Fruit fly (Drosophila melanogaster): ENCODE data around the gene CG42394.

CG42394 gene

DNA sequence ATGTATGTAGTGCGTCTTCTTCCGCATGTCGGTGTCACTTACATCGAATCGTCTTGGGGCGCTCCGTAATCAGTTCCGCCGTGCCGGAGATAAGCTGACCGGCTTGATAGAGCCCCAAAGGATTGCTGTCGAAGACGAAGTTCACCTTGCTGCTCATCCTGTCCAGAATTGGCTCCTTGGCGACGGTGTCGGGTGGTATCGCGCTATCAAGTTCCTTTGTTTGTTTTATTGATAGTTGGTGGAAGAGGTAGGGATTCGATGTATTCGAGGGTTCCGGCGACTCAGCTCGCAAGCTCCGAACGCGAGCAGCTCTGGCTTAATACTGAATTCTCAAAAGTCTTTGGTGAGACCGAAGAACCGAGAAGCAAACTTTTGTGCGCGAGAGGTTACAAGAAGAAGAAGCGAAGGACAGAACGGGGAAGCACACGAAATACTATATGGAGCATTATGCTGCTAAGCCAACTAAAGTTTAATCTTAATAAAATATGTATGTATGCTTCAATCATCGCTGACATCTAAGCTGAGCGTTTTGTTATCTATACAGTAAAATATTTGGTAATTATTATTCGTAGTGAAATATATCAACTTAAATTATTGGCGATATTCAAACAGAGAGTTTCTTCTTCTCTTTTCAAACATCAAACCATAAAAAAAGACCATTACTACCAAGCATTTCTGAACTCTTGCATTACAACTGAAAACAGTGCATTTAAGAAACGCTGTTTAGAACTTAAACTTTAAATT, 35.2 kb downstream of the CG42394 start, which contains the start of gene CG14696:
Gene CG14696, minus strand, starts transcription at position 324 of the 744 bp plus-strand sequence.
- no peak for TF ChIP-seq CG17801 (GFP tag; optimal IDR thresholded peaks at IDR 0.05; ENCODE audit: partially characterized antibody)

DNA sequence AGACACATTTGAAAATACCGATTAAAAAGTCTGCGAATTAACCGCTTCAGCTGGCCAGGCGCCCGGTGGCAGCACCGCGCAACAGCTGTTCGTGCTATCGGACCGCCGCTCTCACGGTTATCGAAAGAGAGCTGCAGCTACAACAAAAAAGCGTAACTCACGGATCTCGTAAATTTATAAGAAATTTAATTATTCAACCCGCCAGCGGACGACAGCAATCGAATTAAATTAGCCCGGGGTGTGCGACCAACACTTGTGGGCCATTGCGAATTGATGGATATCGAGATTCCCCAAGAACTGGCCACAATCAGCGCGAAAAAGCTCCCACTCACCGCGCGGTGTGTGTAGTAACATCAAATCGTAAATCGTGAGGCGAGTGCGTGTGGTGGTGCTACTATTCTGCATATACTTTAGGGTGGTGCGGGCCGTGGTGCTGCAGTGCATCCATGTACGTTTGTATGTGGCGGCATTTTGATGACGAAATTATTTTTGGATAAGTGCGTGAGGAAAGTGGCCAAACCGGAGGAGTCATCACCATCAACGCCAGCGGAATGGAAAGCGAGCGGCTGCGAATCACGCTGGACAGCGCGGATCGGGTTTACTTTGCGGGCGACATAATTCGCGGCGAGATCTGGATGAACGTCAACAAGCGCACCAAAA, 35.9 kb downstream of the CG42394 start, which contains the start of gene Leash:
Gene Leash, plus strand, starts transcription at position 119 of the 660 bp plus-strand sequence.
- peak; percentile 9 for TF ChIP-seq CG17801 (GFP tag; optimal IDR thresholded peaks at IDR 0.05; ENCODE audit: partially characterized antibody)

DNA sequence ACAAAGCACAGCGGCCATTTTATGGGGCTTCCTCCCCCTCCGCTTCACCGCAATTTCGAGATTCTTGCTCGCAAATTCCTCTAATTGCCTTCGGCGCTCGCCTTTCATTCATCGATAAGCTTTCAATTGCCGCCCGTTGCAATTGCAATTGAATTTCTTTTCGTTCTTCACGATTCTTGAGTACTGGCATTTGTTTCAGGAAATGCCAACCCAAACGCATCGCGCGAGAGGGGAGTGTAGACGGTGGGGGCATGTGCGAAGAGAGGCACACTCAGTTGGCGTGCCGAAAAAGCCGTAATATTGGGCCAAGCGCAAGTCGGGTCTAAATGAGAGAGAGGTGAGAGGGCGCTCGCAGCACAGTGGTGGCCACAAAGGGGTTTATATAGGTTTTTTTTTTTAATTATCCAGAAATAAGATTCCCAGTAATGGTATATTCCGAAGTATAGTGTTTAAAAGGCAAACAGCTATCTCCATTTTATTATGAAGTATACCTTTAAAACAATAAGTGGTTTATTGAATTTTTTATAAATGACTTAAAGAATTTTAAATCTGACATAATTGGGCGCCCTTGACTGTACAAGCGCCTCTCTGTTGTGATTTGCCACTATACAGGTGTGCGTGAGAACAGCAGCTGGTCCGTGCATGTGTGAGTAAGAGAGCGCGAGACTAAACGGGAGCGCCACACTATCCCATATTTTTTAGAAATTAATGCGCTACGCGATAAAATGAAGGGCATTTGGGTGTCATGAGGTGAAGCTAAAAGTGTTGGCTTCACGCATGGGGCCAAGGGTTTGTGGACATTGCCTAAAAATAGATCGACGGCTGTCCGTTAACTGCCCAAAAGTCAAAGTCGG, 37.1 kb downstream of the CG42394 start:
- TF ChIP-seq CG17801 (GFP tag; optimal IDR thresholded peaks at IDR 0.05; ENCODE audit: partially characterized antibody): peak; percentile 82

DNA sequence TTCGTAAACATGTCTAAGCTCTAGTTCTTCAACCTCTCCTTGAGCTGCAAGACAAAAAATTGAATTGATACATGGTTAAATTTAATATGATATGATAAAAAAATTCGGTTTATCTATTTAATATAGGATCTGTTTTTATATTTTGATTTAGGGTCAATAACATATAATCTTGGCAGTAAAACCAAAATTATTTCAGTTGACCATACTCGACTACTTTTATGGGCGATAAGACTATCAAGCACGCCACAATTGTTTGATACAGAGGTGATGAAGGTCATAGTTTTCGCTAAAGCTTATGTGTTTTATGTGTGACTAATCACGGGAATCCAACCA, 38.6 kb downstream of the CG42394 start:
- TF ChIP-seq CG17801 (GFP tag; optimal IDR thresholded peaks at IDR 0.05; ENCODE audit: partially characterized antibody): no peak

DNA sequence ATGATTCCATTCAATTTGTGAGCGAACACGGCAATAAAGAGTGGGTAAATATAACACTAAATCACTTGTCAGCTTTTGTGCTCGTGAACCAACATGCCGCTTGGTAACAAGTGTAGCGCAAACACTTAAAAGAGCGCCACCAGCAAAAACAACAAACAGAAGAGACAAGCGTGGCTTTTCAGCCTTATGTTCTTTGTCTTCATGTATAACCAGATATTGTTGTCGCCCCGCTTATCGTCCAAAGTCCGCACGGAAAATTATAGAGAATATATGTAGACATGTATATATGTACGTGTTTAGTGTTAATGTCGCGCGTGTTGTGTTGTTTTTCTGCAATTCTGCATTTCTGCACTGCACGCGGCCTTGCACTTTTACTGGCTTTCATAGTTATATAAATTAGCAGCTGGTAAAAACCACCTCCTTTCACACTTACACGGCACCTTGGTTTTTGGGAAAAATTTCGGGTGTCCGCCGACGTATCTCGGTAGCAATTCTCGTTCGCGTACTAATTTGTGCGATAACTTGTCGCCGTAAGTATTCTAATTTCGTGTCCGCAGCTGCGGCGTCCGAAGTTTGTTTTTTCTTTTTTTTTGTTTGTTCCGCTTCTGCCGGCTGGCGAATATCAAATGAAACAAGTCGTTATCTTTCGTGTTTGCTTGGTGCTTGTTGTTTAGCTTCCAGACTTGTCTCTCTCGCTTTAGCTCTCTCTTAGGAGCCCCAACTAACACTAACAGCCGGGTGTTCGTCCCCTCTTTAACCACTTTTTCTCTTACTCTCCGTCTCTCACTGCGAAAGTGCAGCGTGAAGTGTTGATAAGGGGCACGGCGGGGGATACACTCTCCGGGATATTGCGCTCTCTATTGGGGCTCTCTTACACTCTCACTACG, 39.3 kb downstream of the CG42394 start:
- peak; percentile 48 for TF ChIP-seq CG17801 (GFP tag; optimal IDR thresholded peaks at IDR 0.05; ENCODE audit: partially characterized antibody)

DNA sequence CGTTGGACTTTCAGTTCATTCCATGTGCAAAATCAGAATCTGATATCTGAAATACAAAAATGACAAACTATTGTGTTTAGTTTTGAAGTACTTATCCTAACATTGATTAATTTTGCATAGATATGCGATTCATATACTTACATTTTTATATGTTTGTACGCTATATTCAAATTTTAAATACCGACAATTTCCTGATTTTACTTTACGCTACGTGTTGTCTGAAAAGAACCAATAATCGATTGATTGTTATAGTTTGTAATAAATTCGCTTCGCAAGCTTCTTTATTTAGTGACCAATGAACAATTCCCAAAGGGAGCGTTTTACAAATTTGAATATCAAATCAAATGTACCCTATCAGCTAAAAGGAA, 39.9 kb downstream of the CG42394 start, which contains the start of gene Ak3:
Gene Ak3, minus strand, starts transcription at position 69 of the 368 bp plus-strand sequence.
- TF ChIP-seq CG17801 (GFP tag; optimal IDR thresholded peaks at IDR 0.05; ENCODE audit: partially characterized antibody): no peak

DNA sequence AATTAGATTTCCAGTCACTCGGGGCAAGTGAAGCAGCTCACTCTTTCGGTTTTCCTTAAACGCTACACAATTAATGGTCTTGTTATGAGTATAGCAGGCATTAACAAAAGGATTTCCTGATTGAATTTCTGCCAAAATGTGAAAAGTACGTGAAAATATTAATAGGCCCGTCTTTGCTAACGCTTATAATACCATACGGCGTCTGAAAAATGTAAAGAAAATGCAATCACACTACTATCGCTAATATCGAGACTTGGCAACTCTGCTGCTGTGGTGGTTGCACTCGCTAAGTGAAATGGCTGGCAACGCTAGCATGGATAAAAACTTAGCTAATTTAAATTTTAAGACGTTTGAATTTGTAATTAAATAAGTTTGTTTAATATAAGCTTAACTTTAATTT, 43.7 kb downstream of the CG42394 start, which contains the start of gene CG6621:
Gene CG6621, minus strand, starts transcription at position 205 of the 400 bp plus-strand sequence.
- TF ChIP-seq CG17801 (GFP tag; optimal IDR thresholded peaks at IDR 0.05; ENCODE audit: partially characterized antibody): no peak
